Fruit fly (Drosophila melanogaster): ENCODE measurements around the gene CG1239.
A peak's percentile ranks its signal among the peaks of the same experiment; 100 is the strongest.

Gene CG1239

DNA sequence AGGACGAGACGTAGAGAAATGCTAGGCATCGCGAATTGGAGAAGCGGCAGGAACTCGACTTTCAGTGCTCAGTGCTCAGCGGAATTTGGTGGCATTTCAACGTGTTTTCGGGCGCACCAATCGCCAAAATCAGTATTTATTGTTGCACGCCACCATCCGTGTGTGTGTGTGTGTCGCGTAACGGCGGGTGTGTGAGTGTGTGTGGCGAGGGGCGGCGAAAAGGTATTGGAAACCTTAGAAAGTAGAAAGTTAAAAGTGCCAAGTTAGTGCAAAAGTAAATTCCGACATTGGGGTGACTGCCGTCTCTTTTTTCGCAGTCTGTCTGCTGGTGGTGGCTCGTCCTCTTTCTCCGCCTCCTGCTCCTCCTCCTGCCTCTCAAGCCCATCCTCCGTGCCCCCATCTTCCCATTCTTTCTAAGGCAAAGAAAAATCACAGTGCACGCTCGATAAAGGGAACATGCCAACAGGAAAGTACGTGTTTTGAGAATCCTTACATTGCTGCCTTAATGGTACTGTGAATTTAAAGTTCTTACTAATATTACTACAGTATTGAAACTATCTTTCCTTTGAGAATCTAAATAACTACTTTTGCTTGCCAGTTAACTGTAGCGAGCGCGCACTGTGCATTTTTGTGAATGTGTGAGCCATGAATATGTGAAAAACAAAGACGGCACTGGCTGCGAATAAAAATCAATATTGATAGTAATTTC lies 47.1 kb upstream of the CG1239 start (continued):
- peak; percentile 51 for TF ChIP-seq sug (tag; optimal IDR thresholded peaks at IDR 0.05)
- TF ChIP-seq Atf3 (GFP tag; optimal IDR thresholded peaks at IDR 0.05), result no peak
- no peak for TF ChIP-seq gsb-n (tag; optimal IDR thresholded peaks at IDR 0.05)
- no peak for TF ChIP-seq Side (GFP tag; optimal IDR thresholded peaks at IDR 0.05)
- TF ChIP-seq scrt (GFP tag; optimal IDR thresholded peaks at IDR 0.05), result no peak
- peak; percentile 25 to 55 for TF ChIP-seq dpn (GFP tag; optimal IDR thresholded peaks at IDR 0.05)
- peak in 1 of 2 experiments; percentile 22 for TF ChIP-seq chif (GFP tag; optimal IDR thresholded peaks at IDR 0.05)
- TF ChIP-seq GATAe (GFP tag; conservative IDR thresholded peaks at IDR 0.05), result no peak
- no peak for TF ChIP-seq cad (GFP tag; optimal IDR thresholded peaks at IDR 0.05)
- 0 out of 4 replicates have a peak, but pooled peaks have one; percentile 6 for TF ChIP-seq Dll (GFP tag; IDR thresholded peaks at IDR 0.05; ENCODE audit: partially characterized antibody)
- 0 out of 3 replicates have a peak, but pooled peaks have one; percentile 24 for TF ChIP-seq CG34224 (GFP tag; IDR thresholded peaks at IDR 0.05; ENCODE audit: partially characterized antibody)
- TF ChIP-seq ssp (GFP tag; IDR thresholded peaks at IDR 0.05), result 0 out of 2 replicates have a peak, but pooled peaks have one; percentile 31
- peak; percentile 18 for TF ChIP-seq CG1602 (GFP tag; optimal IDR thresholded peaks at IDR 0.05)
- TF ChIP-seq Camta (GFP tag; optimal IDR thresholded peaks at IDR 0.05), result no peak
- TF ChIP-seq ara (GFP tag; IDR thresholded peaks at IDR 0.05), result no peak
- TF ChIP-seq Hand (GFP tag; optimal IDR thresholded peaks at IDR 0.05), result peak; percentile 70
- no peak for TF ChIP-seq nom (GFP tag; optimal IDR thresholded peaks at IDR 0.05)
- no peak for TF ChIP-seq CG1792 (GFP tag; optimal IDR thresholded peaks at IDR 0.05)
- TF ChIP-seq ranshi (GFP tag; IDR thresholded peaks at IDR 0.05), result no peak
- peak; percentile 14 for TF ChIP-seq CG6254 (GFP tag; optimal IDR thresholded peaks at IDR 0.05)
- TF ChIP-seq Tbp (GFP tag; optimal IDR thresholded peaks at IDR 0.05), result no peak
- TF ChIP-seq bigmax (GFP tag; optimal IDR thresholded peaks at IDR 0.05), result no peak
- no peak for TF ChIP-seq Nf-YB (GFP tag; optimal IDR thresholded peaks at IDR 0.05)
- TF ChIP-seq MBD-R2 (GFP tag; IDR thresholded peaks at IDR 0.05), result peak; percentile 11; the same call in 1 of the 2 replicates
- no peak for TF ChIP-seq stwl (tag; optimal IDR thresholded peaks at IDR 0.05)
- TF ChIP-seq z (GFP tag; IDR thresholded peaks at IDR 0.05), result no peak
- TF ChIP-seq Abd-B (GFP tag; optimal IDR thresholded peaks at IDR 0.05), result peak; percentile 35
- no peak; the same call in 1 of the 2 replicates for TF ChIP-seq CG32772 (GFP tag; IDR thresholded peaks at IDR 0.05)
- TF ChIP-seq Doc2 (GFP tag; IDR thresholded peaks at IDR 0.05), result no peak
- TF ChIP-seq CG12769 (tag; optimal IDR thresholded peaks at IDR 0.05), result peak; percentile 75
- no peak for TF ChIP-seq E2f2 (GFP tag; IDR thresholded peaks at IDR 0.05)
- TF ChIP-seq cwo (GFP tag; optimal IDR thresholded peaks at IDR 0.05), result peak; percentile 61
- peak; percentile 62 for TF ChIP-seq bab2 (GFP tag; optimal IDR thresholded peaks at IDR 0.05)
- no peak for TF ChIP-seq jing (GFP tag; optimal IDR thresholded peaks at IDR 0.05)
- no peak for TF ChIP-seq yki (optimal IDR thresholded peaks at IDR 0.05)
- TF ChIP-seq Hr51 (GFP tag; optimal IDR thresholded peaks at IDR 0.05), result peak in 1 of 2 experiments; percentile 62
- no peak for TF ChIP-seq nerfin-2 (GFP tag; IDR thresholded peaks at IDR 0.05; ENCODE audit: partially characterized antibody)
- TF ChIP-seq CG11696 (GFP tag; IDR thresholded peaks at IDR 0.05), result no peak
- TF ChIP-seq CG42726 (GFP tag; IDR thresholded peaks at IDR 0.05; ENCODE audit: partially characterized antibody), result no peak
- TF ChIP-seq Med (GFP tag), result peak; percentile 89
- no peak for TF ChIP-seq Sin3A (optimal IDR thresholded peaks at IDR 0.05)
- no peak for TF ChIP-seq Drgx (GFP tag; IDR thresholded peaks at IDR 0.05)
- TF ChIP-seq Sox100B (GFP tag; optimal IDR thresholded peaks at IDR 0.05), result no peak
- TF ChIP-seq disco-r (GFP tag; optimal IDR thresholded peaks at IDR 0.05), result no peak
- no peak for TF ChIP-seq Poxn (GFP tag; IDR thresholded peaks at IDR 0.05)
- TF ChIP-seq zf30C (GFP tag; optimal IDR thresholded peaks at IDR 0.05), result no peak
- TF ChIP-seq CG4404 (GFP tag; IDR thresholded peaks at IDR 0.05), result 0 out of 2 replicates have a peak, but pooled peaks have one; percentile 26
- TF ChIP-seq CG14860 (GFP tag; IDR thresholded peaks at IDR 0.05; ENCODE audit: partially characterized antibody), result no peak
- no peak for TF ChIP-seq toy (GFP tag; IDR thresholded peaks at IDR 0.05)
- TF ChIP-seq en (GFP tag; optimal IDR thresholded peaks at IDR 0.05), result no peak
